Fruit fly (Drosophila melanogaster) whole organism, pupa: ENCODE measurements around the gene CG13306.

Experiments
- CG13204 ChIP-seq: fragments of 200-800 bp; sonication (Bioruptor generic); optimal IDR thresholded peaks from 2 replicates; lab custom pipeline; 2018; ENCODE audit warnings: missing biosample characterization, mild to moderate bottlenecking, missing genetic modification characterization, moderate library complexity
- CG14655 ChIP-seq: fragments of 200-800 bp; sonication (Bioruptor generic); optimal IDR thresholded peaks from 3 replicates; lab custom pipeline; 2017; ENCODE audit warnings: mild to moderate bottlenecking, missing biosample characterization, missing genetic modification reagents, missing genetic modification characterization
- CG9948 ChIP-seq: fragments of 200-800 bp; sonication (Bioruptor generic); optimal IDR thresholded peaks from 2 replicates; lab custom pipeline; 2018; ENCODE audit warnings: missing biosample characterization, mild to moderate bottlenecking, missing genetic modification characterization, moderate library complexity
- EcR ChIP-seq: fragments of 200-800 bp; sonication (Bioruptor generic); optimal IDR thresholded peaks from 3 replicates; lab custom pipeline; 2019; ENCODE audit warnings: missing biosample characterization, missing genetic modification characterization, mild to moderate bottlenecking, moderate library complexity, missing genetic modification reagents
- Snoo ChIP-seq: fragments of 200-800 bp; sonication (Bioruptor generic); optimal IDR thresholded peaks from 3 replicates; lab custom pipeline; 2017; ENCODE audit warnings: missing biosample characterization, mild to moderate bottlenecking, missing genetic modification characterization, inconsistent platforms
- gl ChIP-seq: fragments of 200-800 bp; sonication (Bioruptor generic); optimal IDR thresholded peaks from 2 replicates; lab custom pipeline; 2018; ENCODE audit warnings: missing biosample characterization, mild to moderate bottlenecking, missing genetic modification characterization

DNA sequence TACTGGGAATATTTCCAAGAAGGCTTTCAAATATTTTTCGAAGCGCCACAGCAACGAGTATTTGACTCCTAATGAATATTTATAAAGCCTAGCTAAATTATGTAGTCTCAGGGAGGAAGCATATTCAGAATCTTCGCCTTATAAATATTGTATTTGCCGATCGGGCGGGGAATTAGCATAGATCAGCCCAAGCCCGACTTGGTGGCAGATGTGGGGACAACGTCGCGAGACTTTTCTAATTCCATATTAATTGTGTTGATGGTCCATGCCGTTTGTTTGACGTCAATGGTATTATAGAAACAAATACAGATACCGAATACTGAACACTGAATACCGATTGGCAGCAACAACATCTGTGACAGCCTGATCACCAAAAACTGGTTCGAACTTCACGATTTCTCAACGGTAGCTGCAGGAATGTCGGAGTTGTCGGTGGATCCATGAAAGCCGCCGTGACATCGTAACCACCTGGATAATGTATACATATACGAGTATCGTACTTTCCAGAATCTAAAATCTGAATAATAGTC lies 45.8 kb downstream of the CG13306 start:
- TF ChIP-seq CG14655 (GFP tag; lab: Kevin White, UChicago) (no peak), CG13204 (GFP tag; lab: Kevin White, UChicago) (no peak), CG9948 (tag; lab: Kevin White, UChicago) (no peak), Snoo (tag; lab: Kevin White, UChicago) (no peak), EcR (GFP tag; lab: Kevin White, UChicago) (no peak), gl (tag; lab: Kevin White, UChicago) (no peak)
